Fruit fly (Drosophila melanogaster) whole organism, embryonic: ENCODE data around the gene Vinc.

Source experiments
- B-H2 ChIP-seq: fragments of 200-800 bp; sonication (Bioruptor generic); optimal IDR thresholded peaks from 2 replicates; lab custom pipeline; 2018; ENCODE audit warnings: missing biosample characterization, mild to moderate bottlenecking, missing genetic modification characterization
- CG11504 ChIP-seq: fragments of 200-800 bp; sonication (Bioruptor generic); optimal IDR thresholded peaks from 3 replicates; lab custom pipeline; 2019; ENCODE audit warnings: missing biosample characterization, mild to moderate bottlenecking, missing genetic modification characterization, moderate library complexity
- CG14014 ChIP-seq: fragments of 200-800 bp; sonication (Bioruptor generic); IDR thresholded peaks from 2 replicates; pipeline ENCODE4 v1.3.6; 2022; ENCODE audit warnings: missing biosample characterization, missing genetic modification characterization
- CG14860 ChIP-seq: fragments of 200-800 bp; sonication (Bioruptor generic); IDR thresholded peaks from 3 replicates; pipeline ENCODE4 v1.3.6; 2022; ENCODE audit warnings: missing biosample characterization, missing genetic modification characterization; ENCODE audit not compliant: partially characterized antibody
- CG15073 ChIP-seq: fragments of 200-800 bp; sonication (Bioruptor generic); optimal IDR thresholded peaks from 2 replicates; lab custom pipeline; 2016; ENCODE audit warnings: missing biosample characterization, missing genetic modification characterization
- CG1832 ChIP-seq: fragments of 200-800 bp; sonication (Bioruptor generic); optimal IDR thresholded peaks from 2 replicates; lab custom pipeline; 2017; ENCODE audit warnings: missing biosample characterization, mild to moderate bottlenecking, missing genetic modification characterization, inconsistent platforms
- CG18764 ChIP-seq: fragments of 200-800 bp; sonication (Bioruptor generic); optimal IDR thresholded peaks from 3 replicates; lab custom pipeline; 2016; ENCODE audit warnings: missing biosample characterization, missing genetic modification characterization
- CG43689 ChIP-seq: fragments of 200-800 bp; sonication (Bioruptor generic); IDR thresholded peaks from 2 replicates; pipeline ENCODE4 v1.3.6; 2022; ENCODE audit warnings: missing biosample characterization, missing genetic modification characterization
- CG4730 ChIP-seq: fragments of 200-800 bp; sonication (Bioruptor generic); IDR thresholded peaks from 2 replicates; pipeline ENCODE4 v1.3.6; 2022; ENCODE audit warnings: missing biosample characterization, missing genetic modification characterization
- CG6272 ChIP-seq: fragments of 200-800 bp; sonication (Bioruptor generic); IDR thresholded peaks from 2 replicates; pipeline ENCODE4 v1.3.6; 2022; ENCODE audit warnings: missing biosample characterization, missing genetic modification characterization
- CG6791 ChIP-seq: fragments of 200-800 bp; sonication (Bioruptor generic); IDR thresholded peaks from 3 replicates; pipeline ENCODE4 v1.3.6; 2022; ENCODE audit warnings: missing biosample characterization, missing genetic modification characterization; ENCODE audit not compliant: partially characterized antibody
- CG8290 ChIP-seq, 3 experiments: fragments of 200-800 bp; sonication (Bioruptor generic); optimal IDR thresholded peaks; 2 replicates each; lab custom pipeline; 2016 to 2019; ENCODE audit warnings: missing biosample characterization in 3 of 3, missing genetic modification characterization in 3 of 3, mild to moderate bottlenecking in 2 of 3, moderate library complexity in 1 of 3
- CG9797 ChIP-seq: fragments of 200-800 bp; sonication (Bioruptor generic); optimal IDR thresholded peaks from 3 replicates; lab custom pipeline; 2018; ENCODE audit warnings: missing biosample characterization, mild to moderate bottlenecking, missing genetic modification characterization
- CHES-1-like ChIP-seq: fragments of 200-800 bp; sonication (Bioruptor generic); optimal IDR thresholded peaks from 2 replicates; lab custom pipeline; 2016; ENCODE audit warnings: missing biosample characterization, missing genetic modification characterization
- CTCF ChIP-seq: fragments of 200-800 bp; sonication (Bioruptor generic); optimal IDR thresholded peaks from 2 replicates; lab custom pipeline; 2017; ENCODE audit warnings: missing biosample characterization, mild to moderate bottlenecking, missing genetic modification characterization, moderate library complexity
- Doc3 ChIP-seq: fragments of 200-800 bp; sonication (Bioruptor generic); IDR thresholded peaks from 3 replicates; pipeline ENCODE4 v1.3.6; 2022; ENCODE audit warnings: missing biosample characterization, missing genetic modification characterization; ENCODE audit not compliant: partially characterized antibody
- Drgx ChIP-seq: fragments of 200-800 bp; sonication (Bioruptor generic); IDR thresholded peaks from 2 replicates; pipeline ENCODE4 v1.3.6; 2022; ENCODE audit warnings: missing biosample characterization, missing genetic modification characterization
- E2f2 ChIP-seq: fragments of 200-800 bp; sonication (Bioruptor generic); IDR thresholded peaks from 2 replicates; pipeline ENCODE4 v1.3.6; 2022; ENCODE audit warnings: missing biosample characterization, missing genetic modification characterization
- Elba2 ChIP-seq: fragments of 200-800 bp; sonication (Bioruptor generic); optimal IDR thresholded peaks from 3 replicates; lab custom pipeline; 2016; ENCODE audit warnings: missing biosample characterization, missing genetic modification characterization
- Fer2 ChIP-seq: fragments of 200-800 bp; sonication (Bioruptor generic); optimal IDR thresholded peaks from 2 replicates; lab custom pipeline; 2018; ENCODE audit warnings: missing biosample characterization, mild to moderate bottlenecking, missing genetic modification characterization, moderate library complexity
- HLH3B ChIP-seq: fragments of 200-800 bp; sonication (Bioruptor generic); IDR thresholded peaks from 2 replicates; pipeline ENCODE4 v1.3.6; 2022; ENCODE audit warnings: missing biosample characterization, missing genetic modification characterization
- Lim3 ChIP-seq: fragments of 200-800 bp; sonication (Bioruptor generic); IDR thresholded peaks from 2 replicates; pipeline ENCODE4 v1.3.6; 2022; ENCODE audit warnings: missing biosample characterization, missing genetic modification characterization
- MBD-R2 ChIP-seq: fragments of 200-800 bp; sonication (Bioruptor generic); IDR thresholded peaks from 2 replicates; pipeline ENCODE4 v1.3.6; 2022; ENCODE audit warnings: missing biosample characterization, missing genetic modification characterization
- Med ChIP-seq: fragments of 200-800 bp; sonication (Bioruptor generic); peaks from one replicate; lab custom pipeline; 2016; ENCODE audit warnings: missing biosample characterization, missing genetic modification characterization, mild to moderate bottlenecking, inconsistent platforms, moderate library complexity
- Mrtf ChIP-seq: fragments of 200-800 bp; sonication (Bioruptor generic); IDR thresholded peaks from 3 replicates; pipeline ENCODE4 v1.3.6; 2022; ENCODE audit warnings: missing biosample characterization, missing genetic modification characterization
- Scr ChIP-seq: fragments of 200-800 bp; sonication (Bioruptor generic); IDR thresholded peaks from 2 replicates; pipeline ENCODE4 v1.3.6; 2022; ENCODE audit warnings: missing biosample characterization, missing genetic modification characterization; ENCODE audit not compliant: partially characterized antibody
- Sry-δ ChIP-seq: fragments of 200-800 bp; sonication (Bioruptor generic); optimal IDR thresholded peaks from 2 replicates; lab custom pipeline; 2016; ENCODE audit warnings: missing biosample characterization, missing genetic modification characterization
- Xrp1 ChIP-seq: fragments of 200-800 bp; sonication (Bioruptor generic); IDR thresholded peaks from 2 replicates; pipeline ENCODE4 v1.3.6; 2022; ENCODE audit warnings: missing biosample characterization, missing genetic modification characterization
- ac ChIP-seq: fragments of 200-800 bp; sonication (Bioruptor generic); optimal IDR thresholded peaks from 3 replicates; lab custom pipeline; 2017; ENCODE audit warnings: missing biosample characterization, mild to moderate bottlenecking, missing genetic modification characterization
- aop ChIP-seq: fragments of 200-800 bp; sonication (Bioruptor generic); IDR thresholded peaks from 2 replicates; pipeline ENCODE4 v1.3.6; 2022; ENCODE audit warnings: missing biosample characterization, missing genetic modification characterization
- ara ChIP-seq: fragments of 200-800 bp; sonication (Bioruptor generic); IDR thresholded peaks from 2 replicates; pipeline ENCODE4 v1.3.6; 2022; ENCODE audit warnings: missing biosample characterization, missing genetic modification characterization
- ato ChIP-seq: fragments of 200-800 bp; sonication (Bioruptor generic); IDR thresholded peaks from 2 replicates; pipeline ENCODE4 v1.3.6; 2022; ENCODE audit warnings: missing biosample characterization, missing genetic modification characterization; ENCODE audit not compliant: partially characterized antibody
- bbx ChIP-seq: fragments of 200-800 bp; sonication (Bioruptor generic); IDR thresholded peaks from 2 replicates; pipeline ENCODE4 v1.3.6; 2022; ENCODE audit warnings: missing biosample characterization, missing genetic modification characterization; ENCODE audit not compliant: partially characterized antibody
- cad ChIP-seq: fragments of >200 bp; optimal IDR thresholded peaks from 2 replicates; lab custom pipeline; 2017; ENCODE audit warnings: missing biosample characterization, missing genetic modification characterization
- crc ChIP-seq: fragments of 200-800 bp; sonication (Bioruptor generic); optimal IDR thresholded peaks from 2 replicates; lab custom pipeline; 2016; ENCODE audit warnings: missing biosample characterization, missing genetic modification characterization
- crol ChIP-seq: fragments of 200-800 bp; sonication (Bioruptor generic); IDR thresholded peaks from 2 replicates; pipeline ENCODE4 v1.3.6; 2022; ENCODE audit warnings: missing biosample characterization, missing genetic modification characterization
- ewg ChIP-seq: fragments of 200-800 bp; sonication (Bioruptor generic); optimal IDR thresholded peaks from 3 replicates; lab custom pipeline; 2017; ENCODE audit warnings: mild to moderate bottlenecking, missing biosample characterization, missing genetic modification reagents, missing genetic modification characterization
- fru ChIP-seq: fragments of >200 bp; optimal IDR thresholded peaks from 2 replicates; lab custom pipeline; 2017
- gsb ChIP-seq: fragments of 200-800 bp; sonication (Bioruptor generic); IDR thresholded peaks from 2 replicates; pipeline ENCODE4 v1.3.6; 2022; ENCODE audit warnings: missing biosample characterization, missing genetic modification characterization
- gt ChIP-seq: fragments of 200-800 bp; sonication (Bioruptor generic); IDR thresholded peaks from 2 replicates; pipeline ENCODE4 v1.3.6; 2022; ENCODE audit warnings: missing biosample characterization, missing genetic modification characterization
- insv ChIP-seq, 2 experiments: fragments of 200-800 bp; sonication (Bioruptor generic); optimal IDR thresholded peaks; 3 replicates each; lab custom pipeline; 2016 to 2018; ENCODE audit warnings: missing biosample characterization in 2 of 2, missing genetic modification characterization in 2 of 2
- nerfin-1 ChIP-seq: fragments of 200-800 bp; sonication (Bioruptor generic); optimal IDR thresholded peaks from 3 replicates; lab custom pipeline; 2019; ENCODE audit warnings: missing biosample characterization, mild to moderate bottlenecking, missing genetic modification characterization, moderate library complexity
- sisA ChIP-seq: fragments of 200-800 bp; sonication (Bioruptor generic); IDR thresholded peaks from 2 replicates; pipeline ENCODE4 v1.3.6; 2022; ENCODE audit warnings: missing biosample characterization, missing genetic modification characterization
- wek ChIP-seq: fragments of 200-800 bp; sonication (Bioruptor generic); optimal IDR thresholded peaks from 3 replicates; lab custom pipeline; 2018; ENCODE audit warnings: missing biosample characterization, mild to moderate bottlenecking, missing genetic modification characterization, moderate library complexity
- zen ChIP-seq: fragments of 200-800 bp; sonication (Bioruptor generic); optimal IDR thresholded peaks from 3 replicates; lab custom pipeline; 2018; ENCODE audit warnings: missing biosample characterization, mild to moderate bottlenecking, missing genetic modification characterization, moderate library complexity
- zfh2 ChIP-seq: fragments of 200-800 bp; sonication (Bioruptor generic); optimal IDR thresholded peaks from 2 replicates; lab custom pipeline; 2016; ENCODE audit warnings: missing biosample characterization, missing genetic modification characterization

Vinc gene

DNA sequence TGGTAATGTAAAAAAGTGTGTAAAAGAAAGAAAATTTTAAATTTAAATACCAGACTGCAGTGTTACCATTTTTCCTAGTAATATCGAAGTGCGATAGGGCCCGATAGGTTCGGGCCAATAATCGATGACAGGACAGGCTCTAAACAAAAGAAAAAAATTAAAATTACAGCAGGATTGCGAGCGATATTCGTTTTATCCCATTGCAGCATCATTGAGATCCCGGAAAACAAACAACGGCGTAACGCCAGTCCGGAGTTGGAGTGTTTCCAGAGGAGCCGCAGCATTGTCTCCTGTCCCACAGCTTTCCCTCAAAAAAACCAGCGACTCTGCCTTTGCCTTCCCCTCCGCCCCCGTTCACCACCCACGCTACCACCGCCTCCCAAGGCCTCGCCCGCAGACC lies 2.8 kb upstream of the Vinc start, which contains the start of gene pcx (continued):
- TF ChIP-seq Lim3, result no peak
- TF ChIP-seq ara (GFP tag; lab: Robert Waterston, UW), result no peak
- peak; percentile 74 for TF ChIP-seq E2f2 (GFP tag; lab: Robert Waterston, UW)
- no peak for TF ChIP-seq gt (GFP tag; lab: Robert Waterston, UW)
- no peak for TF ChIP-seq wek (GFP tag; lab: Kevin White, UChicago)
- TF ChIP-seq gsb, result no peak
- TF ChIP-seq crc (GFP tag; lab: Kevin White, UChicago), result no peak
- peak; percentile 58 for TF ChIP-seq bbx (GFP tag; lab: Robert Waterston, UW)
- TF ChIP-seq Doc3 (GFP tag; lab: Robert Waterston, UW), result no peak
- TF ChIP-seq CG4730 (GFP tag; lab: Robert Waterston, UW), result no peak
- TF ChIP-seq CTCF, result no peak
- TF ChIP-seq CHES-1-like (GFP tag; lab: Kevin White, UChicago), result no peak
- TF ChIP-seq Drgx, result no peak
- TF ChIP-seq Xrp1 (GFP tag; lab: Robert Waterston, UW), result no peak
- TF ChIP-seq cad (GFP tag; lab: Kevin White, UChicago), result no peak
- TF ChIP-seq CG8290 (GFP tag; optimal IDR thresholded peaks at IDR 0.05; lab: Kevin White, UChicago), result no peak
- no peak for TF ChIP-seq CG8290 (tag; optimal IDR thresholded peaks at IDR 0.05; lab: Kevin White, UChicago)
- no peak for TF ChIP-seq HLH3B (GFP tag; lab: Robert Waterston, UW)
- TF ChIP-seq CG6791, result peak; percentile 61; the same call in 2 of the 3 replicates
- TF ChIP-seq B-H2 (GFP tag; lab: Kevin White, UChicago), result no peak
- TF ChIP-seq Scr, result peak; percentile 62
- peak; percentile 86 for TF ChIP-seq CG18764 (GFP tag; lab: Kevin White, UChicago)
- peak; percentile 24; the same call in 1 of the 3 replicates for TF ChIP-seq CG14860 (GFP tag; lab: Robert Waterston, UW)
- no peak for TF ChIP-seq CG1832 (GFP tag; lab: Kevin White, UChicago)
- TF ChIP-seq Sry-δ (GFP tag; lab: Kevin White, UChicago), result peak; percentile 49
- no peak for TF ChIP-seq zfh2 (GFP tag; lab: Kevin White, UChicago)
- no peak for TF ChIP-seq Fer2 (tag; lab: Kevin White, UChicago)
- TF ChIP-seq CG9797 (GFP tag; lab: Kevin White, UChicago), result peak; percentile 34

DNA sequence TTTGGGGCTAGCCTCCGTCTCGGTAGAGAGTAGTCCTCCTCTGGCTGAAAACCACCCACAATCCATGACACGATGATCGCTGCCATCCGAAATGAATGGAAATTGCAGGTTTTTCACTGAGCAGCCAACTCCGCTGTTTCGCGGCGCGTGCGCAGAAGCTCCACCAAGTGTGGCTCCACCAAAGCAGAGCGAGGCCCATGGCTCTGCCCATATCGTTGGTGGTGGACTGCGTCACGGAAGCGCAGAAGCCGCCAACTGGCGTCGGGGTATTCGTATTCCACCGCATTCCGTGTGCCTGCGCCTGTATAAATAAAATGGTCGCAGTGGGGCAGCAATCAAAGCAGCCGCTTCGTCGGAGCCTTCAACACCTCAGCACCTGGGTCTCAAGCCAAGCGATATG lies 1.1 kb upstream of the Vinc start, which contains the start of gene CG14052:
TSS of gene CG14052 (plus strand) at position 301 of the 400 bp plus-strand sequence.
- TF ChIP-seq fru (lab: Kevin White, UChicago) (no peak), CG6272 (GFP tag; lab: Robert Waterston, UW) (no peak), MBD-R2 (GFP tag; lab: Robert Waterston, UW) (no peak), crol (GFP tag; lab: Robert Waterston, UW) (no peak), CG15073 (no peak), Med (peak; percentile 16), aop (GFP tag; lab: Robert Waterston, UW) (no peak), ac (no peak), ewg (GFP tag; lab: Kevin White, UChicago) (peak; percentile 19), CG43689 (GFP tag; lab: Robert Waterston, UW) (no peak), sisA (no peak), ato (GFP tag; lab: Robert Waterston, UW) (no peak)

DNA sequence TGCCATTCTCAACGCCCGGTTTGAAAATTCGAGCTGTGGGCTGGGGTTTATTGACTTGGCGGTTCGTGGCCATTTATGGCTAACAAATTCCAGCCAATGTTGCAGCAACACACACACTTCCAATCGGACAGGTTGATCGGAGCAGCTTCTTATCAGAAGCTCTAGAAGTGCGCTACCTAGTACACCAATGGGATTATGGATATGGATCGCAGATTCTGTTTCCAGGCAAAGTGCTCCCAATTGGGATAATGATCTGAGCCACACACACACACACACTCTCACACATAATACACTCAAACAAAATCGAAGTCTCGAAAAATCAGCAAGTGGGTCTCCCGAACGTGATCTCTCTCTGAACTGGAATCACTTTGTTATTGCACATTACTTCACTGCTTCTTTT lies 769 bp downstream of the Vinc start:
- TF ChIP-seq Mrtf (GFP tag; lab: Robert Waterston, UW) (no peak), zen (peak; percentile 18), CG14014 (GFP tag; lab: Robert Waterston, UW) (no peak), CG11504 (tag; lab: Kevin White, UChicago) (peak; percentile 41), insv (GFP tag; optimal IDR thresholded peaks at IDR 0.05; lab: Kevin White, UChicago) (peak; percentile 57 to 95), Elba2 (GFP tag; lab: Kevin White, UChicago) (peak; percentile 61), nerfin-1 (no peak)
